Worm (Caenorhabditis elegans): ENCODE data around the gene K08A2.2.
"Not testable (repeated sequence)": the region's sequence is repeated elsewhere in the genome, so short reads cannot be mapped to it uniquely, and the experiment has no call there.

Gene K08A2.2

DNA sequence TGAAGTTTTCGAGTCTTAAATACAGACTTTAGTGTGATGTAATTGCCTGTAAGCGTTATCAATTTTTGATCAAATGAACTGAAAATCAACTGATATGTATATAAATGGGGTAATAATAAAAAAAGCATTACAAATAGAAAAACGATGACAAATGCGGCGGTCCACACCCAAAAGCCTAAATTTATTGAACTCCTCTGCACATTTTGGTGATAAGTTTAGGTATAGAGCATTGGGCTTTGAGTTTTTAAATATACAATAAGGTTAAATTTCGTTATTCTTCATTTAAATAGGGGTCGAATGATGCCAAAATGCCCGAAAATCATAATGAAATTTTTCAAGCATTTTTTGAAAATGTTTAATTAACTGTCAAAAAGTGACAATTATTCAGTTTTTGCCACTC, 28.4 kb downstream of the K08A2.2 start, which contains the start of gene clec-3:
Gene clec-3, minus strand, starts transcription at position 101 of the 400 bp plus-strand sequence.
- TF ChIP-seq nhr-21 (tag; optimal IDR thresholded peaks at IDR 0.05): no peak
- no peak for TF ChIP-seq zag-1 (tag; optimal IDR thresholded peaks at IDR 0.05)
- TF ChIP-seq ztf-11 (tag; optimal IDR thresholded peaks at IDR 0.05): no peak

DNA sequence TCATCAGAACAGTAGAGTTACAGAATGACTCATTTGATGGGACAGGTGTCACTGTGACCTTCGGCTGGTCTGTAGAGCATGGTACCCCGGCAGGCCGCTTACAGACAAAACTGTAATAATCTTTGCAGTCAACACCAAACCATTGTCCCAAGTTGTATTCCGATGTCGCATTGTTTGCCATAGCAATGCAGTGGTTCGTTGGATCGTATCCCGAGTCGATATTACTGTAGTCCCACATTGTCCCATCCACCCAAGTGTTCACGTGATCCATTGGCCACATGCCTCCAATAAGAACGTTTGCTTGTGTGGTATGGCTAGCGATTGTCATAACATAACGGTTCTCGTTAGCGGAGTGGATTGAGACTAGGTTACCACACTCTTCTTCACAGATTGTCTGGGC, 29.5 kb downstream of the K08A2.2 start:
- no peak for TF ChIP-seq alr-1 (tag; optimal IDR thresholded peaks at IDR 0.05)

DNA sequence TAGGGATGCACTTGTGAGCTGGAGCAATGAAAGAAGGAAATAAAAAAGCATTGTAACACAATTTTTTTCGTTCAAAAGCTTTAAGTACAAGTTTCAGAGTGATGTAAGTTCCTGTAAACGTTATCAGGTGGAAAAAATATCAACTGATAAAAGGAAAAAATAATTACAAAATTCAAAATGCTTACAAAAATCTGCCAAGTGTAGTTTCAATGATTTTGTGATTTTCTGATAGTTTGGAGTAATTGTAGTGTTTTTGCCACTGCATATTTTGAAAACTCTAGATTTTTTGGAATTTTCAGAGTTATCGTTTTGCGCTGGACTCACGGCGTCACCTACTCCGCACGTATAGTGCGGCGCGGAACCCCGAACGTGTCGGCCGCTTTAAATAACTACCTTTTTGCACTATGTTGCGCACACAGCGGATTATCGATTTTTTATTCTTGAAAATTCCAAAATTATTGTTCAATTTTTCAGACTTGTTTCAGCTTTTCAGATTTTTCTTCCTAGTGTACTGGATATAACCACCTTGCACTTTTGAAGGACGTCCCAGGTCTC, 32.1 kb downstream of the K08A2.2 start, which contains the start of gene clec-2:
Gene clec-2, minus strand, starts transcription at position 51 of the 555 bp plus-strand sequence.
- TF ChIP-seq peb-1 (tag; optimal IDR thresholded peaks at IDR 0.05) (no peak), ZK546.5 (tag; optimal IDR thresholded peaks at IDR 0.05) (no peak)

DNA sequence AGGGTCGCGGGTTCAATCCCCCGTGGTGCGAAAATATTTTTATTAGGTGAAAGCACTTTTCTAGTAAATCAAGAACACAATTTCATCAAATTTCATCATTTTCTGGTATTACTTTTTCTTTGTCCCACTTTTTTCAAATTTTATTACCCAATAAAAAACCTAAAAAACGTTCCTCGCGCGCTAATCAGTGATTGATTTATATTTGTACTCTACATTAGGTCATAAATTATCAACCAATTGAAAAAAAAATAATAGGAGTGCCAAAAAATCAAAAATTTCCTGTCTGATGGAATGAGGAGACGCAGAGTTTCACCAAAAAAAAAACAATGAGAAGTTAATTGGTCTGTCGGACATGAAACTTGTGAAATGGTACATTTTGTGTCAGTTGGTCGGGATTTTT, 33.2 kb downstream of the K08A2.2 start:
- no peak for TF ChIP-seq ama-1 (optimal IDR thresholded peaks at IDR 0.05)
- no peak for TF ChIP-seq zag-1 (tag; optimal IDR thresholded peaks at IDR 0.05)
- no peak for TF ChIP-seq unc-39 (tag; optimal IDR thresholded peaks at IDR 0.05)
- no peak for TF ChIP-seq mbf-1 (tag; optimal IDR thresholded peaks at IDR 0.05)
- no peak for TF ChIP-seq egl-27 (tag; optimal IDR thresholded peaks at IDR 0.05)
- no peak for TF ChIP-seq sma-3 (GFP tag; optimal IDR thresholded peaks at IDR 0.05)
- no peak for TF ChIP-seq nhr-23 (tag; optimal IDR thresholded peaks at IDR 0.05)
- no peak for TF ChIP-seq gmeb-1 (tag; optimal IDR thresholded peaks at IDR 0.05)
- TF ChIP-seq lin-13 (GFP tag; optimal IDR thresholded peaks at IDR 0.05): no peak
- no peak for TF ChIP-seq ceh-16 (tag; optimal IDR thresholded peaks at IDR 0.05)
- no peak for TF ChIP-seq sem-4 (tag; optimal IDR thresholded peaks at IDR 0.05)

DNA sequence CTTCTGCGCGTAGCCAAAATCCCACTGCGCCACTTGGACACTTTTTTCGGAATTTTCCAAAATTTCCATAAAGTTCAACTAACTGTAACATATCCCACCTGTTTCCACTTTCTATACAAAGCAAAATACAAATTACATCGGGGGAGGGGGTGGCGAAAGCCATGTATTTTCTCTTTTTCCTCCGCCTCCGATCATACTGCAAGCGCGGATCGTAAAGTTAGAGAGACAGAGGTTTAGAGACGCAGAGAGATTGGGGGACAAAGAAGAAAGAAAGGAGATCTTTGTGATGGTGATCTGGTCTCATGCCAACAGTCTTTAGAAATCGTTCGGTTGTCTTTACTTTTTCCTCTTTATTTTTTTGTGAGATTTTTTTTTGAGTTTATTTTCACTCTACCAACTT, 36.9 kb downstream of the K08A2.2 start:
- TF ChIP-seq nhr-25 (tag; optimal IDR thresholded peaks at IDR 0.05): peak; percentile 17
- TF ChIP-seq sma-9 (GFP tag; optimal IDR thresholded peaks at IDR 0.05): no peak
- no peak for TF ChIP-seq sma-9 (tag; optimal IDR thresholded peaks at IDR 0.05)
- TF ChIP-seq blmp-1 (tag; optimal IDR thresholded peaks at IDR 0.05; ENCODE audit: insufficient read depth): peak; percentile 6

DNA sequence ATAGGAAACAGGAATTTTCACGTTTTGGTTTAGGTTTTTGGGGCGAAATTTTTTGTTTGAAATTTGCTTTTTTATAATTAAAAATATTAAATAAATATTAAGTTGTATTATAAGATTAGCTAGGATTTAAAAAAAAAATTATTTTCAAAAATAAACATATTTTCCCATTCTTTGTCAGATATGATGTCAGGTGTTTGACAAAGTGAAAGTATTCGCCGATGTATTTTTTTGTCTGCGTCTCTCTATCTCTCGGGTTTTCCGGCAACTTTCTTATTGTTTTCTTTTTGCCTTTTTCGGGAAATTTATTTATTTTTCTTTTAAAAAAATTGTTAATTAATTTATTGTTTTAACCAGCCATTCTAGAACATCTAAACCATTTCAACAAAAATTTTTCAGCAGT, 39.0 kb downstream of the K08A2.2 start:
- TF ChIP-seq blmp-1 (tag; optimal IDR thresholded peaks at IDR 0.05; ENCODE audit: insufficient read depth): peak; percentile 65
- TF ChIP-seq lin-11 (tag; optimal IDR thresholded peaks at IDR 0.05): no peak

DNA sequence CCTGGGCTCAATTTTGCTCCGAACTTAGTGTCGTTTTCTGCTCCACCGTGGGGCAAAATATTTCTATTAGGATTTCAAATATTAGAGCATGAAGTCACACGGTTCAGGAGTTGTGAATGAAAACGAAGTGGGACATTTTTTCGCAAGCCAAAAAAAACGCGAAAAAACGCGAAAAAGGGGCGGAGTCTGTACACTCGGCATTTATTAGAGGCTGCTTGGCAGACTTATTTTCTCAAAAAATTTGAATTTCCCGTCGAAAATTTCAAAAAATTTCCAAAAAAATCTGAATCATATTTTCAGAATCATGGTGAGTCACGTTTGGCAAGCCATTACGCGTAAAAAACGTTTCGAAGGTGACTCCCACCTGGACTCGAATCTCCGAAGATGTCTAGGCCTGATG, 41.1 kb downstream of the K08A2.2 start, which contains the start of gene B0454.6:
Gene B0454.6, plus strand, starts transcription at position 301 of the 400 bp plus-strand sequence.
- not testable (repeated sequence) for TF ChIP-seq mab-5, nhr-12, egl-27 (tag; optimal IDR thresholded peaks at IDR 0.05)

DNA sequence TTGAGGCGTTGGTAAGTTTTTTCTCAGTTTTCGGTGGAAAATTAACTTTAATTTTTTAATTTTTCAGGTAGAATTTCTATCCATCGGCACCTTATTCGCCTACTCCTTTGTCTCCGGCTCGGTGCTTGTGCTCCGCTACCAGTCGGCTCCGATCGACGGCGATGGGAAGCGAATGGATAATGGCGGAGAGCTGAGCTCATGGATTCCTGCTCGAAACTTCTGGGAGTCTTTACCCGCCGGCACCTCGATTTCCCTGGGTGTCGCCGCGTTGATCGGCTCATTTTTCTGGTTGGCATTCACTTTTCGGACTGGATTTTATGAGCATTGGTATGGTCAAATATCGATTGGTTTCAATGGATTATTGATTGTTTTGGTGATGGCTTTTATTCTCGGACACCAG, 43.5 kb downstream of the K08A2.2 start:
- TF ChIP-seq lin-11 (tag; optimal IDR thresholded peaks at IDR 0.05) (no peak), F13H6.1 (tag; optimal IDR thresholded peaks at IDR 0.05) (no peak), ztf-1 (GFP tag; conservative IDR thresholded peaks at IDR 0.05) (no peak), nhr-25 (tag; optimal IDR thresholded peaks at IDR 0.05) (no peak), zag-1 (tag; optimal IDR thresholded peaks at IDR 0.05) (no peak), R02D3.7 (tag; optimal IDR thresholded peaks at IDR 0.05) (no peak), mdl-1 (tag; optimal IDR thresholded peaks at IDR 0.05) (no peak), nhr-77 (tag; optimal IDR thresholded peaks at IDR 0.05) (no peak), nhr-10 (tag; optimal IDR thresholded peaks at IDR 0.05) (no peak), unc-55 (GFP tag; optimal IDR thresholded peaks at IDR 0.05) (no peak), elt-1 (tag; optimal IDR thresholded peaks at IDR 0.05) (no peak), gmeb-1 (tag; optimal IDR thresholded peaks at IDR 0.05) (no peak), ama-1 (optimal IDR thresholded peaks at IDR 0.05) (no peak), unc-62 (GFP tag; optimal IDR thresholded peaks at IDR 0.05) (no peak), dmd-4 (tag; optimal IDR thresholded peaks at IDR 0.05) (no peak)

Measured in whole organism, L2 larva.